Fruit fly (Drosophila melanogaster): ENCODE data around the gene Rb97D.
A peak's percentile ranks its signal among the peaks of the same experiment; 100 is the strongest.

The Rb97D gene

dm6 chr3R:26899982-26900381 is 24.4 kb upstream of the Rb97D start (continued):
- TF ChIP-seq CG8281 (tag; optimal IDR thresholded peaks at IDR 0.05) (no peak), kah (GFP tag; optimal IDR thresholded peaks at IDR 0.05) (no peak), insv (GFP tag; optimal IDR thresholded peaks at IDR 0.05) (no peak), CG17385 (GFP tag; optimal IDR thresholded peaks at IDR 0.05) (peak; percentile 35), Ptx1 (GFP tag; IDR thresholded peaks at IDR 0.05) (peak; percentile 66), sens (GFP tag) (peak; percentile 79), vfl (GFP tag; optimal IDR thresholded peaks at IDR 0.05) (no peak), Aef1 (GFP tag; IDR thresholded peaks at IDR 0.05) (peak; percentile 46; the same call in 2 of the 3 replicates), Drgx (GFP tag; IDR thresholded peaks at IDR 0.05) (peak; percentile 74), slou (GFP tag; optimal IDR thresholded peaks at IDR 0.05) (no peak), CG2116 (GFP tag; optimal IDR thresholded peaks at IDR 0.05) (no peak), ato (GFP tag; IDR thresholded peaks at IDR 0.05; ENCODE audit: partially characterized antibody) (no peak), CG30020 (tag; optimal IDR thresholded peaks at IDR 0.05) (no peak), HLH3B (GFP tag; IDR thresholded peaks at IDR 0.05) (peak; percentile 53; the same call in 1 of the 2 replicates), ranshi (GFP tag; IDR thresholded peaks at IDR 0.05) (peak; percentile 35; the same call in 1 of the 2 replicates), dmrt99B (tag; optimal IDR thresholded peaks at IDR 0.05) (peak; percentile 70), Jarid2 (GFP tag; optimal IDR thresholded peaks at IDR 0.05) (no peak), CG2120 (GFP tag; optimal IDR thresholded peaks at IDR 0.05) (no peak), CG9437 (GFP tag; optimal IDR thresholded peaks at IDR 0.05) (peak; percentile 5), slbo (GFP tag; IDR thresholded peaks at IDR 0.05) (no peak; the same call in 1 of the 2 replicates), gfzf (GFP tag; optimal IDR thresholded peaks at IDR 0.05) (no peak), usp (GFP tag; optimal IDR thresholded peaks at IDR 0.05) (no peak), lmd (GFP tag; IDR thresholded peaks at IDR 0.05) (peak; percentile 55), E2f2 (GFP tag; IDR thresholded peaks at IDR 0.05) (peak; percentile 30; the same call in 1 of the 2 replicates), pita (GFP tag; optimal IDR thresholded peaks at IDR 0.05) (no peak), grau (tag; optimal IDR thresholded peaks at IDR 0.05) (peak; percentile 23), lola (GFP tag; optimal IDR thresholded peaks at IDR 0.05) (peak in 1 of 3 experiments; percentile 34), ab (GFP tag; optimal IDR thresholded peaks at IDR 0.05) (no peak), Asciz (GFP tag; optimal IDR thresholded peaks at IDR 0.05) (peak; percentile 43), D (optimal IDR thresholded peaks at IDR 0.05) (no peak), D (GFP tag; optimal IDR thresholded peaks at IDR 0.05) (peak; percentile 50), CG4424 (GFP tag; optimal IDR thresholded peaks at IDR 0.05) (peak; percentile 54), H2.0 (GFP tag; IDR thresholded peaks at IDR 0.05) (peak; percentile 40; the same call in 1 of the 2 replicates), CG1603 (tag; optimal IDR thresholded peaks at IDR 0.05) (peak; percentile 9)

- TF ChIP-seq CHES-1-like (GFP tag; optimal IDR thresholded peaks at IDR 0.05), result no peak
- TF ChIP-seq CG15269 (tag; optimal IDR thresholded peaks at IDR 0.05), result no peak
- no peak for TF ChIP-seq psq (GFP tag; optimal IDR thresholded peaks at IDR 0.05)
- TF ChIP-seq CG34376 (GFP tag; optimal IDR thresholded peaks at IDR 0.05), result peak; percentile 9
- peak in 1 of 2 experiments; percentile 93 for TF ChIP-seq Pdp1 (GFP tag; optimal IDR thresholded peaks at IDR 0.05)
- TF ChIP-seq CG10565 (GFP tag; optimal IDR thresholded peaks at IDR 0.05), result no peak
- no peak for TF ChIP-seq CG42726 (GFP tag; IDR thresholded peaks at IDR 0.05; ENCODE audit: partially characterized antibody)
- no peak for TF ChIP-seq fru (optimal IDR thresholded peaks at IDR 0.05)
- TF ChIP-seq Asciz (GFP tag; optimal IDR thresholded peaks at IDR 0.05), result no peak
- TF ChIP-seq ewg (GFP tag; optimal IDR thresholded peaks at IDR 0.05), result no peak
- no peak for TF ChIP-seq Sry-β (GFP tag; optimal IDR thresholded peaks at IDR 0.05)
- no peak for TF ChIP-seq CG14441 (GFP tag; IDR thresholded peaks at IDR 0.05)
- no peak for TF ChIP-seq so (GFP tag; IDR thresholded peaks at IDR 0.05)
- TF ChIP-seq CG32532 (GFP tag; IDR thresholded peaks at IDR 0.05), result no peak
- 0 out of 4 replicates have a peak, but pooled peaks have one; percentile 15 for TF ChIP-seq chinmo (GFP tag; IDR thresholded peaks at IDR 0.05; ENCODE audit: partially characterized antibody)
- no peak for TF ChIP-seq Eip74EF (GFP tag; optimal IDR thresholded peaks at IDR 0.05)
- TF ChIP-seq crp (GFP tag; optimal IDR thresholded peaks at IDR 0.05), result no peak
- peak; percentile 41 for TF ChIP-seq sug (tag; optimal IDR thresholded peaks at IDR 0.05)
- TF ChIP-seq Max (GFP tag; optimal IDR thresholded peaks at IDR 0.05), result no peak
- TF ChIP-seq dmrt99B (tag; optimal IDR thresholded peaks at IDR 0.05), result no peak
These were observed 21.8 kb upstream of the Rb97D start for dm6 chr3R:26897302-26897701.
